Worm (Caenorhabditis elegans): ENCODE results near the gene K07F5.17.

- TF ChIP-seq him-1 (tag; optimal IDR thresholded peaks at IDR 0.05) (no peak), W03F9.2 (tag; optimal IDR thresholded peaks at IDR 0.05) (no peak), dao-5 (tag; optimal IDR thresholded peaks at IDR 0.05) (no peak)
Measured at ce11 chrIV:9849624-9850023, 7.5 kb downstream of the K07F5.17 start, which contains the start of gene K07F5.8.
